Worm (Caenorhabditis elegans): Measurements from ENCODE around the gene F10C2.5.

The F10C2.5 gene

ce11 chrV:12071483-12071882, 26.3 kb downstream of the F10C2.5 start:
- TF ChIP-seq lsy-2 (tag; optimal IDR thresholded peaks at IDR 0.05), result no peak
- TF ChIP-seq nhr-25 (tag; optimal IDR thresholded peaks at IDR 0.05), result peak; percentile 44
- TF ChIP-seq nhr-21 (tag; optimal IDR thresholded peaks at IDR 0.05), result peak; percentile 54
- TF ChIP-seq crh-2 (tag; optimal IDR thresholded peaks at IDR 0.05), result peak; percentile 43
- TF ChIP-seq nhr-11 (tag; optimal IDR thresholded peaks at IDR 0.05), result no peak
- no peak for TF ChIP-seq gmeb-1 (tag; optimal IDR thresholded peaks at IDR 0.05)
- TF ChIP-seq lin-11 (tag; optimal IDR thresholded peaks at IDR 0.05), result no peak
- no peak for TF ChIP-seq nhr-6 (tag; optimal IDR thresholded peaks at IDR 0.05)
- peak; percentile 43 for TF ChIP-seq blmp-1 (tag; optimal IDR thresholded peaks at IDR 0.05; ENCODE audit: insufficient read depth)
- no peak for TF ChIP-seq nhr-237 (tag; optimal IDR thresholded peaks at IDR 0.05)
- no peak for TF ChIP-seq snpc-4 (tag; optimal IDR thresholded peaks at IDR 0.05)
- peak; percentile 27 to 34 for TF ChIP-seq mdl-1 (tag; optimal IDR thresholded peaks at IDR 0.05)
- no peak for TF ChIP-seq F13H6.1 (tag; optimal IDR thresholded peaks at IDR 0.05)
- TF ChIP-seq skn-1 (tag; optimal IDR thresholded peaks at IDR 0.05), result no peak
- TF ChIP-seq ztf-4 (tag; optimal IDR thresholded peaks at IDR 0.05), result no peak
- TF ChIP-seq sma-9 (GFP tag; optimal IDR thresholded peaks at IDR 0.05), result peak; percentile 60
- TF ChIP-seq sma-9 (tag; optimal IDR thresholded peaks at IDR 0.05), result no peak
- no peak for TF ChIP-seq peb-1 (tag; optimal IDR thresholded peaks at IDR 0.05)
- TF ChIP-seq elt-1 (tag; optimal IDR thresholded peaks at IDR 0.05), result no peak
- TF ChIP-seq nhr-129 (tag; optimal IDR thresholded peaks at IDR 0.05), result peak; percentile 34
- TF ChIP-seq sma-3 (GFP tag; optimal IDR thresholded peaks at IDR 0.05), result peak; percentile 29
- no peak for TF ChIP-seq nhr-77 (tag; optimal IDR thresholded peaks at IDR 0.05)
- no peak for TF ChIP-seq lin-13 (GFP tag; optimal IDR thresholded peaks at IDR 0.05)
- no peak for TF ChIP-seq alr-1 (tag; optimal IDR thresholded peaks at IDR 0.05)
- no peak for TF ChIP-seq ceh-82 (tag; optimal IDR thresholded peaks at IDR 0.05)
- TF ChIP-seq mbf-1 (tag; optimal IDR thresholded peaks at IDR 0.05), result no peak
- peak; percentile 33 for TF ChIP-seq fos-1 (tag; optimal IDR thresholded peaks at IDR 0.05)

DNA sequence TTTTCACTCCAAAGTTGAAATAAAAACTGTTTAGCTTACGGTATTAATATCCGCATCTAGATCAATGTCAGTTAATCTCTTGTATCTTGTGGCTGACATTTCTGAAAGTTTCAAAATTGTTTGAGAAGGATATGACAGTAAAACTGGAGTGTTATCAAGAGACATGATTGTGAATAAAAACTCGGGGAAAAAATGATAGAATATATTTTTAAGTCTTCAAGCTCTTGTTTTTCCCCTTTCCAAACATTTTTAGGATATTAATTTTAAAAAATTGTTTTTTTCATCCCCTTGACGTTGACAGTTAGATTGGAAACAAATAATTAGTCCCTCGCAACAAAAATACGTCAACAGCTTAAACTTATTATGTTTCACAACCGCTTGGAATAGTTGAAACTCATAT, 29.7 kb downstream of the F10C2.5 start, which contains the start of gene R07B7.6:
R07B7.6 (minus strand) TSS at position 101 of the 400 bp plus-strand sequence.
- no peak for TF ChIP-seq skn-1 (tag; optimal IDR thresholded peaks at IDR 0.05)
- no peak for TF ChIP-seq C34F6.9 (tag; optimal IDR thresholded peaks at IDR 0.05)
- no peak for TF ChIP-seq nhr-23 (tag; optimal IDR thresholded peaks at IDR 0.05)
- TF ChIP-seq nhr-12 (tag; optimal IDR thresholded peaks at IDR 0.05), result no peak
- TF ChIP-seq ztf-1 (GFP tag; conservative IDR thresholded peaks at IDR 0.05), result no peak

- peak; percentile 40 for TF ChIP-seq skn-1 (tag; optimal IDR thresholded peaks at IDR 0.05)
- TF ChIP-seq Y55F3AM.14 (GFP tag; optimal IDR thresholded peaks at IDR 0.05), result no peak
- no peak for TF ChIP-seq ztf-4 (tag; optimal IDR thresholded peaks at IDR 0.05)
- no peak for TF ChIP-seq lin-13 (GFP tag; optimal IDR thresholded peaks at IDR 0.05)
- no peak for TF ChIP-seq ceh-82 (tag; optimal IDR thresholded peaks at IDR 0.05)
- TF ChIP-seq fos-1 (tag; optimal IDR thresholded peaks at IDR 0.05), result peak; percentile 56
- TF ChIP-seq gmeb-1 (tag; optimal IDR thresholded peaks at IDR 0.05), result peak; percentile 20
- TF ChIP-seq mdl-1 (tag; optimal IDR thresholded peaks at IDR 0.05), result no peak
- TF ChIP-seq crh-2 (tag; optimal IDR thresholded peaks at IDR 0.05), result peak; percentile 0
These were observed 30.8 kb downstream of the F10C2.5 start for ce11 chrV:12075983-12076382.

DNA sequence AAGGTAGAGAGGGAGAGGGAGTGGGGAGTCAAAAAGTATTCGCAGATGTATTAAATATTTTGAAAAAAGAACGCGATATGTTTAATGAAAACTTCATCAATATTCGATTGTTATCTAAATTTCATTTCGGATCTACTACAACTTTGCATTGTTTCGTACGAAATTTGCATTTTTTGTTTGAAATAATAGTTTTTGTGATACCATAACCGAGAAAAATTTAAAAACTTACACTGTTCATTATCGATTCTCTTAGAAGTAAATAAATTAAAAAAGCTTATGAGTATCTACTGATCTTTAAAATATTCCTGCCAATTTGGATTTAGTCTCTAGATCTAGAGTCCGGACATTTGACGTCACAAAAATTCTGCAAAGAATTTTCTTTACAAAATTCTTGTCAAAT, 35.0 kb downstream of the F10C2.5 start, which contains the start of gene R07B7.9:
R07B7.9 (minus strand) TSS at position 101 of the 400 bp plus-strand sequence.
- TF ChIP-seq zag-1 (tag; optimal IDR thresholded peaks at IDR 0.05) (no peak), nhr-237 (tag; optimal IDR thresholded peaks at IDR 0.05) (no peak), crh-2 (tag; optimal IDR thresholded peaks at IDR 0.05) (no peak), lin-13 (GFP tag; optimal IDR thresholded peaks at IDR 0.05) (no peak), dmd-4 (tag; optimal IDR thresholded peaks at IDR 0.05) (no peak), lin-11 (tag; optimal IDR thresholded peaks at IDR 0.05) (no peak), mdl-1 (tag; optimal IDR thresholded peaks at IDR 0.05) (no peak)

ce11 chrV:12082932-12083331, 37.7 kb downstream of the F10C2.5 start, which contains the start of gene R07B7.10:
Gene R07B7.10 (plus strand): TSS chrV:12083216.
- TF ChIP-seq sma-9 (GFP tag; optimal IDR thresholded peaks at IDR 0.05), result peak; percentile 0
- TF ChIP-seq sma-9 (tag; optimal IDR thresholded peaks at IDR 0.05), result no peak
- TF ChIP-seq crh-2 (tag; optimal IDR thresholded peaks at IDR 0.05), result peak; percentile 12
- TF ChIP-seq blmp-1 (tag; optimal IDR thresholded peaks at IDR 0.05; ENCODE audit: insufficient read depth), result no peak

Data from whole organism, L2 larva.